Worm (Caenorhabditis elegans) whole organism, mixed stage, embryonic: Measurements from ENCODE around the gene atf-6.

Experiments used
- M03D4.4 ChIP-seq: sonication (generic microtip); optimal IDR thresholded peaks from 2 replicates; lab custom pipeline; 2017; ENCODE audit warnings: mild to moderate bottlenecking, missing genetic modification characterization, missing compliant biosample characterization
- bed-3 ChIP-seq: fragments of 200-800 bp; sonication (Bioruptor generic); optimal IDR thresholded peaks from 3 replicates; lab custom pipeline; 2018; ENCODE audit warnings: mild to moderate bottlenecking, missing genetic modification characterization, moderate library complexity, missing compliant biosample characterization
- blmp-1 ChIP-seq: fragments of 150-350 bp; optimal IDR thresholded peaks from 2 replicates; lab custom pipeline; 2014; ENCODE audit warnings: missing biosample characterization, missing genetic modification characterization
- ceh-43 ChIP-seq: fragments of 200-800 bp; sonication (Bioruptor generic); optimal IDR thresholded peaks from 2 replicates; lab custom pipeline; 2018; ENCODE audit warnings: mild to moderate bottlenecking, missing genetic modification characterization, moderate library complexity, missing compliant biosample characterization
- ces-1 ChIP-seq: fragments of 150-350 bp; optimal IDR thresholded peaks from 2 replicates; lab custom pipeline; 2014; ENCODE audit warnings: missing biosample characterization, missing genetic modification reagents, missing genetic modification characterization
- cnd-1 ChIP-seq: fragments of 200-800 bp; sonication (Bioruptor generic); optimal IDR thresholded peaks from 2 replicates; lab custom pipeline; 2018; ENCODE audit warnings: mild to moderate bottlenecking, missing genetic modification characterization, missing compliant biosample characterization
- drap-1 ChIP-seq: fragments of 200-800 bp; sonication (Bioruptor generic); optimal IDR thresholded peaks from 3 replicates; lab custom pipeline; 2018; ENCODE audit warnings: mild to moderate bottlenecking, missing genetic modification characterization, missing compliant biosample characterization
- elt-1 ChIP-seq: sonication (generic microtip); optimal IDR thresholded peaks from 2 replicates; lab custom pipeline; 2017; ENCODE audit warnings: missing genetic modification characterization, mild to moderate bottlenecking, missing compliant biosample characterization, antibody characterized with exemption, moderate library complexity, borderline replicate concordance; ENCODE audit not compliant: insufficient read depth
- elt-3 ChIP-seq: fragments of 150-350 bp; optimal IDR thresholded peaks from 2 replicates; lab custom pipeline; 2014; ENCODE audit warnings: missing biosample characterization, missing genetic modification characterization
- flh-1 ChIP-seq: fragments of 200-800 bp; sonication (Bioruptor generic); optimal IDR thresholded peaks from 2 replicates; lab custom pipeline; 2018; ENCODE audit warnings: mild to moderate bottlenecking, missing genetic modification characterization, moderate library complexity, missing compliant biosample characterization
- ham-2 ChIP-seq: fragments of 200-800 bp; sonication (Bioruptor generic); optimal IDR thresholded peaks from 2 replicates; lab custom pipeline; 2018; ENCODE audit warnings: mild to moderate bottlenecking, missing genetic modification characterization, missing compliant biosample characterization
- hlh-1 ChIP-seq: fragments of 150-350 bp; optimal IDR thresholded peaks from 2 replicates; lab custom pipeline; 2014; ENCODE audit warnings: missing biosample characterization, missing genetic modification reagents, missing genetic modification characterization
- lin-13 ChIP-seq: fragments of 150-350 bp; optimal IDR thresholded peaks from 2 replicates; lab custom pipeline; 2014; ENCODE audit warnings: missing biosample characterization, missing genetic modification characterization
- lin-32 ChIP-seq: fragments of 200-800 bp; sonication (Bioruptor generic); optimal IDR thresholded peaks from 2 replicates; lab custom pipeline; 2018; ENCODE audit warnings: mild to moderate bottlenecking, missing genetic modification characterization, missing compliant biosample characterization
- lsy-2 ChIP-seq: fragments of 150-350 bp; optimal IDR thresholded peaks from 2 replicates; lab custom pipeline; 2014; ENCODE audit warnings: missing biosample characterization, missing genetic modification characterization
- mab-5 ChIP-seq: fragments of 150-350 bp; optimal IDR thresholded peaks from 2 replicates; lab custom pipeline; 2014; ENCODE audit warnings: missing biosample characterization, missing genetic modification characterization
- mep-1 ChIP-seq: fragments of 150-350 bp; optimal IDR thresholded peaks from 2 replicates; lab custom pipeline; 2017; ENCODE audit warnings: missing biosample characterization, missing genetic modification reagents, missing genetic modification characterization, inconsistent platforms
- mls-2 ChIP-seq: sonication (generic microtip); optimal IDR thresholded peaks from 2 replicates; lab custom pipeline; 2016; ENCODE audit warnings: mild to moderate bottlenecking, missing genetic modification characterization, moderate library complexity, missing compliant biosample characterization
- nhr-12 ChIP-seq: fragments of 150-350 bp; optimal IDR thresholded peaks from 2 replicates; lab custom pipeline; 2014; ENCODE audit warnings: missing biosample characterization, missing genetic modification characterization
- nhr-2 ChIP-seq: fragments of 150-350 bp; optimal IDR thresholded peaks from 2 replicates; lab custom pipeline; 2014; ENCODE audit warnings: missing biosample characterization, missing genetic modification characterization
- nhr-237 ChIP-seq: fragments of 150-350 bp; optimal IDR thresholded peaks from 2 replicates; lab custom pipeline; 2014; ENCODE audit warnings: missing biosample characterization, missing genetic modification characterization
- nhr-28 ChIP-seq: fragments of 150-350 bp; optimal IDR thresholded peaks from 2 replicates; lab custom pipeline; 2014; ENCODE audit warnings: missing biosample characterization, missing genetic modification characterization
- nhr-76 ChIP-seq: sonication (generic microtip); optimal IDR thresholded peaks from 2 replicates; lab custom pipeline; 2017; ENCODE audit warnings: missing biosample characterization, missing genetic modification characterization
- pha-4 ChIP-seq: fragments of 150-350 bp; optimal IDR thresholded peaks from 2 replicates; lab custom pipeline; 2018; ENCODE audit warnings: missing biosample characterization, missing genetic modification reagents, missing genetic modification characterization
- sem-2 ChIP-seq: fragments of 200-800 bp; sonication (Bioruptor generic); optimal IDR thresholded peaks from 2 replicates; lab custom pipeline; 2018; ENCODE audit warnings: mild to moderate bottlenecking, missing genetic modification characterization, missing compliant biosample characterization
- snpc-4 ChIP-seq: fragments of 150-350 bp; optimal IDR thresholded peaks from 2 replicates; lab custom pipeline; 2014; ENCODE audit warnings: missing biosample characterization, missing genetic modification characterization
- tbx-8 ChIP-seq: fragments of 200-800 bp; sonication (Bioruptor generic); optimal IDR thresholded peaks from 2 replicates; lab custom pipeline; 2018; ENCODE audit warnings: mild to moderate bottlenecking, missing genetic modification characterization, moderate library complexity, missing compliant biosample characterization
- unc-120 ChIP-seq: sonication (generic microtip); optimal IDR thresholded peaks from 2 replicates; lab custom pipeline; 2017; ENCODE audit warnings: missing genetic modification characterization, missing compliant biosample characterization; ENCODE audit not compliant: poor library complexity, severe bottlenecking
- unc-39 ChIP-seq: fragments of 150-350 bp; optimal IDR thresholded peaks from 2 replicates; lab custom pipeline; 2014; ENCODE audit warnings: missing biosample characterization, missing genetic modification characterization
- unc-62 ChIP-seq: fragments of 150-350 bp; optimal IDR thresholded peaks from 2 replicates; lab custom pipeline; 2014; ENCODE audit warnings: missing biosample characterization, missing genetic modification reagents, missing genetic modification characterization
- zip-8 ChIP-seq: fragments of 150-350 bp; optimal IDR thresholded peaks from 2 replicates; lab custom pipeline; 2014; ENCODE audit warnings: missing biosample characterization, missing genetic modification characterization
- ztf-11 ChIP-seq: fragments of 150-350 bp; optimal IDR thresholded peaks from 2 replicates; lab custom pipeline; 2014; ENCODE audit warnings: missing biosample characterization, missing genetic modification characterization

atf-6 gene

ce11 chrX:12466769-12467168, 14.0 kb upstream of the atf-6 start, which contains the start of gene cdf-2:
Gene cdf-2, minus strand, starts transcription at chrX:12466917.
- TF ChIP-seq flh-1 = no peak
- no peak for TF ChIP-seq M03D4.4 (tag; lab: Kevin White, UChicago)
- no peak for TF ChIP-seq lin-32 (GFP tag; lab: Kevin White, UChicago)
- no peak for TF ChIP-seq unc-120 (tag; lab: Kevin White, UChicago)
- no peak for TF ChIP-seq nhr-2 (tag; lab: Kevin White, UChicago)
- no peak for TF ChIP-seq mls-2
- TF ChIP-seq unc-62 (GFP tag; lab: Kevin White, UChicago) = no peak
- TF ChIP-seq tbx-8 (GFP tag; lab: Kevin White, UChicago) = no peak

ce11 chrX:12467660-12468111, 13.1 kb upstream of the atf-6 start, which contains the start of gene myo-2:
Gene myo-2, plus strand, starts transcription at chrX:12468061.
- TF ChIP-seq pha-4 (tag; lab: Kevin White, UChicago) = peak; percentile 17
- TF ChIP-seq M03D4.4 (tag; lab: Kevin White, UChicago) = no peak
- no peak for TF ChIP-seq zip-8
- TF ChIP-seq, all 35 proteins: peak for 1

- no peak for TF ChIP-seq lin-13 (tag; lab: Kevin White, UChicago)
- no peak for TF ChIP-seq ztf-11 (tag; lab: Kevin White, UChicago)
- no peak for TF ChIP-seq nhr-237 (tag; lab: Kevin White, UChicago)
- no peak for TF ChIP-seq unc-39 (tag; lab: Kevin White, UChicago)
- TF ChIP-seq ces-1 (GFP tag; lab: Kevin White, UChicago) = no peak
- no peak for TF ChIP-seq nhr-12
- TF ChIP-seq tbx-8 (GFP tag; lab: Kevin White, UChicago) = no peak
- no peak for TF ChIP-seq lsy-2 (tag; lab: Kevin White, UChicago)
- TF ChIP-seq nhr-76 = no peak
- no peak for TF ChIP-seq cnd-1 (tag; lab: Kevin White, UChicago)
- TF ChIP-seq nhr-28 (tag; lab: Kevin White, UChicago) = no peak
- no peak for TF ChIP-seq unc-120 (tag; lab: Kevin White, UChicago)
- TF ChIP-seq flh-1 = no peak
- no peak for TF ChIP-seq elt-1 (tag; lab: Kevin White, UChicago)
- no peak for TF ChIP-seq mab-5 (tag; lab: Kevin White, UChicago)
- TF ChIP-seq blmp-1 (tag; lab: Kevin White, UChicago) = no peak
- TF ChIP-seq lin-32 (GFP tag; lab: Kevin White, UChicago) = no peak
- TF ChIP-seq ceh-43 = no peak
- TF ChIP-seq, all 35 proteins: peak for 0
Measured at ce11 chrX:12469846-12470245, 10.9 kb upstream of the atf-6 start.

ce11 chrX:12472232-12472631, 8.5 kb upstream of the atf-6 start:
- TF ChIP-seq ham-2 (GFP tag; lab: Kevin White, UChicago) (no peak), drap-1 (GFP tag; lab: Kevin White, UChicago) (no peak), mls-2 (no peak), zip-8 (no peak), nhr-28 (tag; lab: Kevin White, UChicago) (no peak)

- TF ChIP-seq sem-2 (GFP tag; lab: Kevin White, UChicago) = no peak
Measured at ce11 chrX:12476412-12476811, 4.3 kb upstream of the atf-6 start.

- TF ChIP-seq unc-120 (tag; lab: Kevin White, UChicago) (no peak), ces-1 (GFP tag; lab: Kevin White, UChicago) (no peak), pha-4 (tag; lab: Kevin White, UChicago) (no peak), lin-13 (tag; lab: Kevin White, UChicago) (no peak), hlh-1 (tag; lab: Kevin White, UChicago) (no peak), ztf-11 (tag; lab: Kevin White, UChicago) (no peak), flh-1 (no peak), nhr-237 (tag; lab: Kevin White, UChicago) (no peak), elt-3 (tag; lab: Kevin White, UChicago) (no peak), lsy-2 (tag; lab: Kevin White, UChicago) (no peak), drap-1 (GFP tag; lab: Kevin White, UChicago) (no peak), snpc-4 (tag; lab: Kevin White, UChicago) (no peak), cnd-1 (tag; lab: Kevin White, UChicago) (no peak), unc-39 (tag; lab: Kevin White, UChicago) (no peak), unc-62 (GFP tag; lab: Kevin White, UChicago) (no peak), bed-3 (GFP tag; lab: Kevin White, UChicago) (no peak), tbx-8 (GFP tag; lab: Kevin White, UChicago) (no peak), ham-2 (GFP tag; lab: Kevin White, UChicago) (no peak), mep-1 (no peak), sem-2 (GFP tag; lab: Kevin White, UChicago) (no peak)
Measured at ce11 chrX:12477341-12477740, 3.4 kb upstream of the atf-6 start, which contains the start of gene F45E6.1. Gene F45E6.1, minus strand, starts transcription at chrX:12477441.
